Worm (Caenorhabditis elegans): ENCODE data around the gene ncx-7.

Gene ncx-7

DNA sequence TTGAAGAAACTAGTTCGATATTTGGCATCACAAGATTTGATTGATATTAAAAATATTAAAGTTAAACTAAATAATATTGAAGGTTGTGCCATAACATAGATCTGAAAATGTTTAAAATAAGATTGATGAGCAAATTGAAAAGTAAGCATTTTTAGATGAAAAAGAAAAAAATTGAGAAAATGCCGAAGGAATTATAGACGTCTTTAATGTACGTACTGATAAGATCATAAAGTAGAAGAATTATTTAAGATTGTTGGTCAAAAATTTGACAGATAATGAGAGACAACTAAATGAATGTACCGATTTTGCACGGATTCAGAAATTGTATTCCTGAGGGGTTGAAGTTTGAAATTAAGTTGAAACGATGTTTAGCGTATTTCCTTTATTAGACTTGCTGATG is at the start of gene ncx-7:
Gene ncx-7, minus strand, starts transcription at position 101 of the 400 bp plus-strand sequence.
- TF ChIP-seq tbx-9 (tag; optimal IDR thresholded peaks at IDR 0.05; ENCODE audit: borderline replicate concordance), result no peak
- peak; percentile 33 for TF ChIP-seq nhr-80 (tag; optimal IDR thresholded peaks at IDR 0.05)
- TF ChIP-seq madf-3 (GFP tag; IDR thresholded peaks at IDR 0.05), result no peak

ce11 chrIII:9768023-9768422 is 47.9 kb upstream of the ncx-7 start:
- TF ChIP-seq lin-54 (GFP tag; optimal IDR thresholded peaks at IDR 0.05) (no peak), zfh-2 (GFP tag; conservative IDR thresholded peaks at IDR 0.05) (peak; percentile 54; the same call in 1 of the 2 replicates), nhr-27 (tag; optimal IDR thresholded peaks at IDR 0.05) (no peak), egrh-3 (GFP tag; IDR thresholded peaks at IDR 0.05) (0 out of 2 replicates have a peak, but pooled peaks have one; percentile 30), ama-1 (optimal IDR thresholded peaks at IDR 0.05) (no peak), ama-1 (GFP tag; optimal IDR thresholded peaks at IDR 0.05) (no peak), nfyb-1 (GFP tag; IDR thresholded peaks at IDR 0.05) (peak; percentile 40; the same call in 1 of the 2 replicates), madf-8 (GFP tag; conservative IDR thresholded peaks at IDR 0.05) (no peak), snpc-3.4 (tag; optimal IDR thresholded peaks at IDR 0.05) (no peak), zim-3 (tag; optimal IDR thresholded peaks at IDR 0.05) (peak; percentile 7)

DNA sequence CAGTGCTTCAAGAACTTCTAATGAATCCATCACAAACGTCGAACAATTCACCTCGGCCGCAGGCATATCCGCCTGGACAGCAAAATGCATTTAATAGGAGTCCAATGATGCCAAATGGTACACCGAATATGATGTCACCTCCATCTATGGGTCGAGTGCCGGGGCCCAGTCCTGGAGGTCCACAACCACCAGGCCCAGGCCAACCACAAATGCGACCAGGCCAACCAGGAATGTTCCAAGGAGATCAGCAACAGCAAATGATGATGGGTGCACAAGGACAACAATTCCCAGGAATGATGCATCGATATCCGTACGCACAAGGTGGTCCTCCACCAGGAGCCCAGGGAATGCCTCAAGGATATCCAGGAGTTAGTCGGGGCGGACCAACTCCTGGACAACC is 47.0 kb upstream of the ncx-7 start:
- TF ChIP-seq K11D2.4 (GFP tag; IDR thresholded peaks at IDR 0.05), result 0 out of 2 replicates have a peak, but pooled peaks have one; percentile 30
- TF ChIP-seq zfh-2 (GFP tag; conservative IDR thresholded peaks at IDR 0.05), result peak; percentile 35; the same call in 1 of the 2 replicates
- TF ChIP-seq sdz-38 (tag; optimal IDR thresholded peaks at IDR 0.05), result no peak

DNA sequence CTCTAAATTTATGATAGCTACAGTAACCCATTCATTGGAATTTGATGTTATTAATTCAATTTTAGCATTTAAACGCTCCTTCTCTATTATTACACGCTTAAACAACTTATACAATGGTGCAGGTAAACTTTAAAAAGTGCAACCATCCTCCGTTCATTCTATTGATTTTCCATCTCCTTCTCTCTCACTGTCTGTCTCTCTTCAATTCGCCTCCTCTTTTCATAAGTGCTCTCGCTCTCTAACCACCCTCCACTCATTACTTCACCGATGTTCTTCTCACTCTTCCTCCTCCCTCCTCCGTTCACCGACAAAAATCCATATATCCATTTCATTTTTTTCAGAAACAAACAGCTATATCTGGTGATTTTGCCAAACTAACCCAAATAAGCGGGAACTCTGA is 46.1 kb upstream of the ncx-7 start, which contains the start of gene cbp-1:
Gene cbp-1, plus strand, starts transcription at position 335 of the 400 bp plus-strand sequence.
- TF ChIP-seq pbrm-1 (GFP tag; IDR thresholded peaks at IDR 0.05), result 0 out of 2 replicates have a peak, but pooled peaks have one; percentile 11
- 0 out of 2 replicates have a peak, but pooled peaks have one; percentile 5 for TF ChIP-seq mcd-1 (GFP tag; IDR thresholded peaks at IDR 0.05)
- TF ChIP-seq F57A8.1 (GFP tag; optimal IDR thresholded peaks at IDR 0.05), result no peak
- TF ChIP-seq hmg-1.2 (GFP tag; IDR thresholded peaks at IDR 0.05), result peak; percentile 90
- TF ChIP-seq madf-3 (GFP tag; IDR thresholded peaks at IDR 0.05), result 0 out of 2 replicates have a peak, but pooled peaks have one; percentile 58

DNA sequence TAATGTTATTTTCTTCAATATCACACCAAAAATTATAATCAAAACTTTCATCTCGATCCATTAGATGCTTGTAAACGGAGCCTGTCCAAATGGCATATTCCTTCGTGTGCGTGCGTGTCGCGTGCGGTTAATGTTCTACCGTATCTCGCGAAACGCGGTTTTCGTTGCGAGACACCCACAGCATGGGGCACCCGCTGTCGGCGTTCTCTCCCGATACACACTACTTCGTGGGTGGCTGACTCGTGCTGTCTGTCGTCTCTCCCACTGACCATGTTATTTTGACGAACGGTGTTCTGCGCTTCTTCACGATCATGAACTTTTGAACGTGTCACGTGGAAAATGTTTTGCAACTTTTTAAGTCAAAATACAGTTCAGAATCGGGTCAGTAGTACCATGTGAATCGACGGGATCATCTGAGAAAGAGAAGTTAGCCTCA is 45.4 kb upstream of the ncx-7 start:
- TF ChIP-seq ceh-27 (GFP tag; optimal IDR thresholded peaks at IDR 0.05) (peak; percentile 98), nfyb-1 (GFP tag; IDR thresholded peaks at IDR 0.05) (peak; percentile 99), attf-5 (GFP tag; optimal IDR thresholded peaks at IDR 0.05) (peak; percentile 99), mcd-1 (GFP tag; IDR thresholded peaks at IDR 0.05) (peak; percentile 96), lin-54 (GFP tag; optimal IDR thresholded peaks at IDR 0.05) (peak; percentile 95), cebp-2 (GFP tag; IDR thresholded peaks at IDR 0.05) (peak; percentile 95), rpc-1 (optimal IDR thresholded peaks at IDR 0.05) (peak; percentile 19), rpc-1 (tag; optimal IDR thresholded peaks at IDR 0.05) (no peak), lsl-1 (GFP tag; optimal IDR thresholded peaks at IDR 0.05) (peak; percentile 29), rcor-1 (GFP tag; IDR thresholded peaks at IDR 0.05) (peak; percentile 92), mel-28 (tag; optimal IDR thresholded peaks at IDR 0.05; ENCODE audit: borderline replicate concordance) (peak; percentile 56), cebp-1 (GFP tag; IDR thresholded peaks at IDR 0.05) (peak; percentile 84), cebp-1 (tag; optimal IDR thresholded peaks at IDR 0.05) (peak; percentile 97), ceh-40 (GFP tag; IDR thresholded peaks at IDR 0.05) (peak; percentile 79), madf-10 (tag; optimal IDR thresholded peaks at IDR 0.05) (peak; percentile 94), let-526 (GFP tag; IDR thresholded peaks at IDR 0.05) (peak; percentile 98), dpl-1 (GFP tag; optimal IDR thresholded peaks at IDR 0.05) (peak; percentile 19), B0019.2 (GFP tag; conservative IDR thresholded peaks at IDR 0.05) (peak; percentile 75), sea-2 (GFP tag; IDR thresholded peaks at IDR 0.05) (peak; percentile 94), F33H1.4 (GFP tag; IDR thresholded peaks at IDR 0.05) (peak; percentile 91), F49E8.2 (tag; optimal IDR thresholded peaks at IDR 0.05; ENCODE audit: insufficient read depth) (no peak), hlh-26 (GFP tag; conservative IDR thresholded peaks at IDR 0.05) (no peak), chd-7 (tag; optimal IDR thresholded peaks at IDR 0.05) (peak; percentile 99), rec-8 (tag; optimal IDR thresholded peaks at IDR 0.05) (no peak), unc-62 (GFP tag; optimal IDR thresholded peaks at IDR 0.05) (peak; percentile 37), aptf-2 (GFP tag; conservative IDR thresholded peaks at IDR 0.05) (0 out of 2 replicates have a peak, but pooled peaks have one; percentile 40)

Measured in whole organism, young adult.